Worm (Caenorhabditis elegans) whole organism, late embryonic: Measurements from ENCODE around the gene C27A2.7.

Experiments used
- K02D7.2 ChIP-seq: sonication (generic microtip); optimal IDR thresholded peaks from 2 replicates; lab custom pipeline; 2017; ENCODE audit warnings: mild to moderate bottlenecking, missing genetic modification characterization, missing compliant biosample characterization
- ahr-1 ChIP-seq: sonication (generic microtip); optimal IDR thresholded peaks from 2 replicates; lab custom pipeline; 2016; ENCODE audit warnings: missing genetic modification characterization, missing compliant biosample characterization
- ceh-24 ChIP-seq: sonication (generic microtip); optimal IDR thresholded peaks from 2 replicates; lab custom pipeline; 2016; ENCODE audit warnings: mild to moderate bottlenecking, missing genetic modification characterization, missing compliant biosample characterization
- ceh-9 ChIP-seq: sonication (generic microtip); optimal IDR thresholded peaks from 2 replicates; lab custom pipeline; 2016; ENCODE audit warnings: mild to moderate bottlenecking, missing genetic modification characterization, inconsistent platforms, missing compliant biosample characterization
- dmd-4 ChIP-seq: sonication (generic microtip); optimal IDR thresholded peaks from 2 replicates; lab custom pipeline; 2016; ENCODE audit warnings: borderline replicate concordance, missing genetic modification characterization, missing compliant biosample characterization
- lin-11 ChIP-seq: fragments of 200-800 bp; sonication (Bioruptor generic); optimal IDR thresholded peaks from 2 replicates; lab custom pipeline; 2018; ENCODE audit warnings: mild to moderate bottlenecking, missing genetic modification characterization, missing compliant biosample characterization
- nhr-11 ChIP-seq: fragments of 150-350 bp; optimal IDR thresholded peaks from 2 replicates; lab custom pipeline; 2014; ENCODE audit warnings: missing biosample characterization, missing genetic modification characterization
- nhr-232 ChIP-seq: sonication (generic microtip); optimal IDR thresholded peaks from 2 replicates; lab custom pipeline; 2016; ENCODE audit warnings: missing genetic modification characterization, missing compliant biosample characterization
- pros-1 ChIP-seq: fragments of 150-350 bp; optimal IDR thresholded peaks from 2 replicates; lab custom pipeline; 2014; ENCODE audit warnings: missing biosample characterization, missing genetic modification reagents, missing genetic modification characterization

DNA sequence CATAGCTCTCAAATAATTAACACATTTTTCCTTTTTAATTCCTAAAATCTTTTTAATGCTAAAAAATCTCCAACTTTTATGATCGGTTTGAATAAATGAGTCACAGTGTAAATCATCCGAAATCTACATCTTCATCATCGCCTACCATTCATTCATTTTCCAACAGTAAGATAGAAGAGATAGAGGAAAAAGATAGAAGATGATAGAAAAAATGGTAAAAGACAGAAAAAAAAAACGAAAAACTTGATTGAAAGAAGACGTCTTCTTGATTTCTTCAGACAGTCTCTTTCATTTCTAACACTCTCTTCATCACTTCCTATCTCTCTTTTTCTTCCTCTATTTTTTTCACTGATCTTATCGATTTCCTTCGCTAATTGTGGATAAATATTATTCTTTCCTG is 32.0 kb upstream of the C27A2.7 start:
- TF ChIP-seq ceh-24 (no peak), nhr-11 (tag; lab: Kevin White, UChicago) (no peak), lin-11 (tag; lab: Kevin White, UChicago) (no peak), K02D7.2 (tag; lab: Kevin White, UChicago) (no peak), nhr-232 (tag; lab: Kevin White, UChicago) (no peak), ceh-9 (tag; lab: Kevin White, UChicago) (no peak), pros-1 (tag; lab: Kevin White, UChicago) (no peak), dmd-4 (no peak), ahr-1 (tag; lab: Kevin White, UChicago) (no peak)
